Fruit fly (Drosophila melanogaster) Kc167 (cell line): ENCODE results near the gene Kap-alpha3.

Source experiments
- Sin3A ChIP-seq: fragments of >200 bp; optimal IDR thresholded peaks from 2 replicates; lab custom pipeline; 2018; ENCODE audit warnings: missing external identifiers
- h ChIP-seq: fragments of >200 bp; optimal IDR thresholded peaks from 3 replicates; lab custom pipeline; 2018; ENCODE audit warnings: missing external identifiers
- insv ChIP-seq: fragments of >200 bp; optimal IDR thresholded peaks from 3 replicates; lab custom pipeline; 2018; ENCODE audit warnings: missing external identifiers
- psq ChIP-seq: fragments of >200 bp; optimal IDR thresholded peaks from 2 replicates; lab custom pipeline; 2017; ENCODE audit warnings: missing external identifiers
- ttk ChIP-seq: sonication (Bioruptor generic); optimal IDR thresholded peaks from 2 replicates; lab custom pipeline; 2017; ENCODE audit warnings: missing external identifiers

DNA sequence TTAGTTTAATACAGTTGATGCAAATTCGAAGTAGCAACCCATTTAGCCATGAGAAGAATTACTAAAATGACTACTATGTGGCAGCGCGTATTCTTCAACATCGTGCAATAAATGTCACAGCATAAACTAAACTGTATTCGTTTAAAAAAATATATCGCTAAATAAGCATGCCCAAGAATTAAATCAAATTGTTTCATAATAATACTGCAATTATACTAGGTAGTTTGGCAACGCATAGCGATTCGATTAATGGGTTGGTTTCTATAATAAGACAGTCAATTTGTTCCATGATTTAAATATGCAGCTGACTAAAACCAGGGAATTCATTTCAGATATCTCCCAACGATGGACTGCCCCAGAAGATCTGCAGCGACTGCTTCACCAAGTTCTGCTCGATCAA is 5.6 kb upstream of the Kap-alpha3 start, which contains the start of gene CG33654:
- TF ChIP-seq Sin3A (lab: Kevin White, UChicago) (no peak), h (lab: Kevin White, UChicago) (no peak), psq (lab: Kevin White, UChicago) (no peak), ttk (no peak), insv (lab: Kevin White, UChicago) (no peak)
